Worm (Caenorhabditis elegans) whole organism, young adult: Measurements from ENCODE around the gene flp-34.
A peak's percentile ranks its signal among the peaks of the same experiment; 100 is the strongest.

Experiments used
- B0019.2 ChIP-seq: fragments of 200-800 bp; sonication (Bioruptor generic); conservative IDR thresholded peaks from 2 replicates; pipeline ENCODE4 v1.3.6; 2022; ENCODE audit warnings: missing genetic modification reagents, missing genetic modification characterization, missing compliant biosample characterization
- B0035.1 ChIP-seq: sonication (generic microtip); optimal IDR thresholded peaks from 2 replicates; lab custom pipeline; 2016; ENCODE audit warnings: missing genetic modification characterization, mild to moderate bottlenecking, missing compliant biosample characterization, missing genotype, missing genetic modification reagents
- B0261.1 ChIP-seq: sonication (generic microtip); optimal IDR thresholded peaks from 2 replicates; lab custom pipeline; 2016; ENCODE audit warnings: mild to moderate bottlenecking, missing genetic modification characterization, moderate library complexity, missing compliant biosample characterization
- F39B2.1 ChIP-seq: fragments of 200-800 bp; sonication (Bioruptor generic); IDR thresholded peaks from 2 replicates; pipeline ENCODE4 v1.3.6; 2022; ENCODE audit warnings: missing genetic modification reagents, missing genetic modification characterization, missing compliant biosample characterization
- F57A8.1 ChIP-seq: fragments of 200-800 bp; sonication (Bioruptor generic); optimal IDR thresholded peaks from 2 replicates; lab custom pipeline; 2018; ENCODE audit warnings: mild to moderate bottlenecking, missing genetic modification characterization, moderate library complexity, missing compliant biosample characterization
- Y53F4B.3 ChIP-seq: fragments of 200-800 bp; sonication (Bioruptor generic); IDR thresholded peaks from 2 replicates; pipeline ENCODE4 v1.3.6; 2022; ENCODE audit warnings: missing genetic modification reagents, missing genetic modification characterization, missing compliant biosample characterization
- Y53G8AR.9 ChIP-seq: fragments of 200-800 bp; sonication (Bioruptor generic); conservative IDR thresholded peaks from 2 replicates; pipeline ENCODE4 v1.3.6; 2022; ENCODE audit warnings: missing genetic modification reagents, missing genetic modification characterization, missing compliant biosample characterization
- Y79H2A.3 ChIP-seq: fragments of 200-800 bp; sonication (Bioruptor generic); conservative IDR thresholded peaks from 2 replicates; pipeline ENCODE4 v1.3.6; 2022; ENCODE audit warnings: missing genetic modification reagents, missing genetic modification characterization, missing compliant biosample characterization
- ZK185.1 ChIP-seq: sonication (generic microtip); optimal IDR thresholded peaks from 2 replicates; lab custom pipeline; 2016; ENCODE audit warnings: mild to moderate bottlenecking, missing genetic modification characterization, missing compliant biosample characterization; ENCODE audit not compliant: poor library complexity, severe bottlenecking
- ama-1 ChIP-seq, 3 experiments: fragments of 150-350 bp in 1 of 3; sonication (generic microtip) in 2 of 3; optimal IDR thresholded peaks; 2 replicates each; lab custom pipeline; 2014 to 2018; ENCODE audit warnings: missing biosample characterization in 2 of 3, missing genetic modification characterization in 2 of 3, missing genetic modification reagents in 2 of 3
- dpl-1 ChIP-seq: fragments of 150-350 bp; optimal IDR thresholded peaks from 2 replicates; lab custom pipeline; 2014; ENCODE audit warnings: missing biosample characterization, missing genetic modification reagents, missing genetic modification characterization
- efl-1 ChIP-seq: fragments of 150-350 bp; optimal IDR thresholded peaks from 2 replicates; lab custom pipeline; 2014; ENCODE audit warnings: missing biosample characterization, missing genetic modification reagents, missing genetic modification characterization
- egl-18 ChIP-seq: fragments of 200-800 bp; sonication (Bioruptor generic); IDR thresholded peaks from 2 replicates; pipeline ENCODE4 v1.3.6; 2022; ENCODE audit warnings: missing genetic modification reagents, missing genetic modification characterization, missing compliant biosample characterization
- egl-44 ChIP-seq: fragments of 200-800 bp; sonication (Bioruptor generic); IDR thresholded peaks from 2 replicates; pipeline ENCODE4 v1.3.6; 2022; ENCODE audit warnings: missing genetic modification reagents, missing genetic modification characterization, missing compliant biosample characterization
- egrh-3 ChIP-seq: fragments of 200-800 bp; sonication (Bioruptor generic); IDR thresholded peaks from 2 replicates; pipeline ENCODE4 v1.3.6; 2022; ENCODE audit warnings: missing genetic modification reagents, missing genetic modification characterization, missing compliant biosample characterization
- him-1 ChIP-seq: sonication (generic microtip); optimal IDR thresholded peaks from 2 replicates; lab custom pipeline; 2016; ENCODE audit warnings: missing genotype, missing genetic modification reagents, missing genetic modification characterization, missing compliant biosample characterization
- hmg-1.2 ChIP-seq: fragments of 200-800 bp; sonication (Bioruptor generic); IDR thresholded peaks from 2 replicates; pipeline ENCODE4 v1.3.6; 2022; ENCODE audit warnings: missing genetic modification reagents, missing genetic modification characterization, missing compliant biosample characterization
- hrde-1 ChIP-seq: sonication (generic microtip); optimal IDR thresholded peaks from 2 replicates; lab custom pipeline; 2016; ENCODE audit warnings: missing genetic modification characterization, mild to moderate bottlenecking, missing compliant biosample characterization, moderate library complexity, missing genotype, missing genetic modification reagents, borderline replicate concordance
- lin-35 ChIP-seq, 3 experiments: fragments of 150-350 bp in 2 of 3; sonication (generic microtip) in 1 of 3; optimal IDR thresholded peaks; 2 replicates each; lab custom pipeline; 2014 to 2018; ENCODE audit warnings: missing biosample characterization in 3 of 3, missing genetic modification characterization in 3 of 3, missing genetic modification reagents in 3 of 3
- lin-54 ChIP-seq: fragments of 200-800 bp; sonication (Bioruptor generic); optimal IDR thresholded peaks from 2 replicates; lab custom pipeline; 2018; ENCODE audit warnings: mild to moderate bottlenecking, missing genetic modification characterization, missing compliant biosample characterization
- madf-10 ChIP-seq: sonication (generic microtip); optimal IDR thresholded peaks from 2 replicates; lab custom pipeline; 2016; ENCODE audit warnings: mild to moderate bottlenecking, missing genetic modification characterization, missing compliant biosample characterization
- madf-8 ChIP-seq: fragments of 200-800 bp; sonication (Bioruptor generic); conservative IDR thresholded peaks from 2 replicates; pipeline ENCODE4 v1.3.6; 2022; ENCODE audit warnings: missing genetic modification reagents, missing genetic modification characterization, missing compliant biosample characterization
- mel-28 ChIP-seq: sonication (generic microtip); optimal IDR thresholded peaks from 2 replicates; lab custom pipeline; 2016; ENCODE audit warnings: borderline replicate concordance, mild to moderate bottlenecking, missing genetic modification characterization, missing compliant biosample characterization
- mes-4 ChIP-seq: sonication (generic microtip); optimal IDR thresholded peaks from 2 replicates; lab custom pipeline; 2016; ENCODE audit warnings: missing genotype, missing genetic modification characterization, missing compliant biosample characterization
- nfya-1 ChIP-seq: sonication (generic microtip); optimal IDR thresholded peaks from 2 replicates; lab custom pipeline; 2017; ENCODE audit warnings: antibody characterized with exemption, missing compliant biosample characterization, missing genetic modification characterization, borderline replicate concordance; ENCODE audit not compliant: insufficient read depth
- nhr-80 ChIP-seq: sonication (generic microtip); optimal IDR thresholded peaks from 2 replicates; lab custom pipeline; 2016; ENCODE audit warnings: missing genetic modification characterization, missing compliant biosample characterization
- rcor-1 ChIP-seq: fragments of 200-800 bp; sonication (Bioruptor generic); IDR thresholded peaks from 2 replicates; pipeline ENCODE4 v1.3.6; 2022; ENCODE audit warnings: missing genetic modification reagents, missing genetic modification characterization, missing compliant biosample characterization
- repo-1 ChIP-seq: sonication (generic microtip); optimal IDR thresholded peaks from 2 replicates; lab custom pipeline; 2017; ENCODE audit warnings: mild to moderate bottlenecking, missing genetic modification characterization, missing compliant biosample characterization
- sdz-38 ChIP-seq: sonication (generic microtip); optimal IDR thresholded peaks from 2 replicates; lab custom pipeline; 2016; ENCODE audit warnings: missing genotype, missing genetic modification characterization, missing compliant biosample characterization
- somi-1 ChIP-seq: fragments of 200-800 bp; sonication (Bioruptor generic); optimal IDR thresholded peaks from 2 replicates; lab custom pipeline; 2018; ENCODE audit warnings: mild to moderate bottlenecking, missing genetic modification characterization, missing compliant biosample characterization
- xnd-1 ChIP-seq: sonication (generic microtip); optimal IDR thresholded peaks from 2 replicates; lab custom pipeline; 2016; ENCODE audit warnings: missing genotype, missing genetic modification reagents, missing genetic modification characterization, missing compliant biosample characterization
- zfh-2 ChIP-seq: fragments of 200-800 bp; sonication (Bioruptor generic); conservative IDR thresholded peaks from 2 replicates; pipeline ENCODE4 v1.3.6; 2022; ENCODE audit warnings: missing genetic modification reagents, missing genetic modification characterization, missing compliant biosample characterization
- ztf-22 ChIP-seq: fragments of 200-800 bp; sonication (Bioruptor generic); optimal IDR thresholded peaks from 2 replicates; lab custom pipeline; 2018; ENCODE audit warnings: mild to moderate bottlenecking, missing genetic modification characterization, moderate library complexity, missing compliant biosample characterization
- ztf-6 ChIP-seq: fragments of 200-800 bp; sonication (Bioruptor generic); IDR thresholded peaks from 2 replicates; pipeline ENCODE4 v1.3.6; 2022; ENCODE audit warnings: missing genetic modification reagents, missing genetic modification characterization, missing compliant biosample characterization

The flp-34 gene

DNA sequence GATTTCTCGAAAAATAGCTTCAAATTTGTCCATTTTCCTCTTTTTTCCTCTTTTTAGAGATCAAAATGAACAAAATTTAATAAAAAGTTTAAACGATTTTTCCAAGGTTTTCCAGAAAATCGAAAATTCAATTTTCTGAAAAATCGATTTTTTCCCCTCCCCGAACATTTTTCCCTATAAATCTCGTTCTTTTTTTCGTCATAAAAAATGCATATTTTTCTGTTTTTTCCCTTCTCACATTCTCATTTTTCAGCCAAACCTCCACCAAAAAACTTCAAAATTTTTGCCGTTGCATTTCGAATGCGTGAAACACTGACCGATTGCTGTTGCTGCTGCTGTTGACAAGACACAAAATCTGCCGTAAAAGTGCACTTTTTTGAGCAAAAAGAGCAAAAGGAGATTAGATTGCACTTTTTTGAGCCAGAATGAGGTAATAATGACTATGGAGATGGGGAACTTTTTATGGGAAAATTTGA, 50.9 kb downstream of the flp-34 start, which contains the start of the genes Y50D4C.12 and unc-34:
Gene Y50D4C.12, plus strand, starts transcription at position 301 of the 476 bp plus-strand sequence.
Gene unc-34, plus strand, starts transcription at position 426 of the 476 bp plus-strand sequence.
- TF ChIP-seq ztf-6 (GFP tag; lab: Robert Waterston, UW) (no peak), ama-1 (optimal IDR thresholded peaks at IDR 0.05; lab: Kevin White, UChicago) (no peak), ama-1 (GFP tag; optimal IDR thresholded peaks at IDR 0.05; lab: Kevin White, UChicago) (no peak), egl-18 (GFP tag; lab: Robert Waterston, UW) (no peak), F39B2.1 (no peak), lin-54 (GFP tag; lab: Kevin White, UChicago) (no peak), him-1 (tag; lab: Kevin White, UChicago) (no peak), repo-1 (tag; lab: Kevin White, UChicago) (no peak), egrh-3 (GFP tag; lab: Robert Waterston, UW) (no peak), nfya-1 (tag; lab: Kevin White, UChicago) (no peak), madf-10 (no peak), dpl-1 (GFP tag; lab: Kevin White, UChicago) (no peak), B0261.1 (tag; lab: Kevin White, UChicago) (no peak), Y53G8AR.9 (no peak), mel-28 (tag; lab: Kevin White, UChicago) (no peak), ZK185.1 (tag; lab: Kevin White, UChicago) (no peak), hrde-1 (no peak), B0019.2 (GFP tag; lab: Robert Waterston, UW) (no peak), rcor-1 (no peak), ztf-22 (no peak)

DNA sequence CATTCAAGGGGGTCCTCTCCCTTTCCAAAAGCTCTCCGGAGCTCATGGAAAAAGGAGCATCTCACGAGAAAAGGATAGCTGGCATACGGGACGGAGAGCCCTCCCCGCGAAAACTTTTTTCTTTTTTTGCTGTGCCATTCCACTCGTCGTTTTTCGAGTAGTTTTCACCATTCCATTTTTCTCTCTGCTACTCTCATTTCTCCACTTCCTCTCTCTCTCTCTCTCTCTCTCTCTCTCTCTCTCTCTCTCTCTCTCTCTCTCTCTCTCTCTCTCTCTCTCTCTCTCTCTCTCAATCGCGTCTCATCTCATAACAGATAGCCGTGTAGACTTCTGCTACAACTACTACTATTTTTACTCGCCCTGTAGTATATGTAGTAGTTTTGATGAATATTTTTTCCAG, 53.5 kb downstream of the flp-34 start:
- no peak for TF ChIP-seq Y79H2A.3 (GFP tag; lab: Robert Waterston, UW)
- no peak for TF ChIP-seq egl-44 (GFP tag; lab: Robert Waterston, UW)
- TF ChIP-seq nhr-80 = no peak
- peak; percentile 61 for TF ChIP-seq zfh-2 (GFP tag; lab: Robert Waterston, UW)
- peak; percentile 72 for TF ChIP-seq hmg-1.2 (GFP tag; lab: Robert Waterston, UW)
- TF ChIP-seq somi-1 (GFP tag; lab: Kevin White, UChicago) = peak; percentile 25
- no peak for TF ChIP-seq xnd-1 (tag; lab: Kevin White, UChicago)
- TF ChIP-seq B0035.1 (tag; lab: Kevin White, UChicago) = no peak
- TF ChIP-seq lin-35 (GFP tag; optimal IDR thresholded peaks at IDR 0.05; lab: Kevin White, UChicago) = peak in 1 of 3 experiments; percentile 7
- TF ChIP-seq F57A8.1 (GFP tag; lab: Kevin White, UChicago) = no peak
- TF ChIP-seq Y53F4B.3 = no peak
- no peak for TF ChIP-seq mes-4 (tag; lab: Kevin White, UChicago)
- no peak for TF ChIP-seq sdz-38 (tag; lab: Kevin White, UChicago)
- no peak for TF ChIP-seq madf-8 (GFP tag; lab: Robert Waterston, UW)
- no peak for TF ChIP-seq efl-1

DNA sequence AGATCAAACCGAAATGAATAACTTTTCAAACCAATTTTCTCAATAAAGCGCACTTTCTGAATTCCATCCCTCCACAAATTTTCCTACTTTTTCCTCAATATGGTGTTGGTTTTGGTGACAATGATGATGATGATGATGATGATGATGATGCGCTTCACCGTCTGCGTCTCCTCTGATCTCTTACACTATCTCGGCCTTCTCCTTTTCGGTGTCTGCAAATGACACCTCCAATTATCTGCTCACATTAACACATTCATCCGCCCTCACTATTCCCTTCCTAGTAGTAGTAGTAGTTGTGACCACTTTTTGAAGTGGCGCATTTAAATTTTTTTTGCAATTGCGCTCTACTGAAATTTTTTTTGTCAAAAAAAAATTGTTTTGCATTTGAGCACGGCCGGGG, 54.6 kb downstream of the flp-34 start:
- no peak for TF ChIP-seq ama-1 (optimal IDR thresholded peaks at IDR 0.05; lab: Kevin White, UChicago)
- no peak for TF ChIP-seq ama-1 (GFP tag; optimal IDR thresholded peaks at IDR 0.05; lab: Kevin White, UChicago)
- 0 out of 2 replicates have a peak, but pooled peaks have one; percentile 4 for TF ChIP-seq hmg-1.2 (GFP tag; lab: Robert Waterston, UW)
